Worm (Caenorhabditis elegans): ENCODE data around the gene T06A10.107.

Gene T06A10.107

ce11 chrIV:16845376-16845775 lies 21.9 kb upstream of the T06A10.107 start (continued):
- TF ChIP-seq attf-3 (GFP tag; conservative IDR thresholded peaks at IDR 0.05), result peak; percentile 85
- TF ChIP-seq ceh-100 (GFP tag; IDR thresholded peaks at IDR 0.05), result peak; percentile 90
- TF ChIP-seq aptf-2 (GFP tag; conservative IDR thresholded peaks at IDR 0.05), result peak; percentile 93
- TF ChIP-seq nhr-80 (tag; optimal IDR thresholded peaks at IDR 0.05), result peak; percentile 28
- TF ChIP-seq madf-3 (GFP tag; IDR thresholded peaks at IDR 0.05), result peak; percentile 97
- TF ChIP-seq sea-2 (GFP tag; IDR thresholded peaks at IDR 0.05), result peak; percentile 90
- peak; percentile 98 for TF ChIP-seq pbrm-1 (GFP tag; IDR thresholded peaks at IDR 0.05)
- peak; percentile 100 for TF ChIP-seq dox-1 (GFP tag; IDR thresholded peaks at IDR 0.05)
- peak; percentile 85; the same call in 1 of the 2 replicates for TF ChIP-seq egl-18 (GFP tag; IDR thresholded peaks at IDR 0.05)
- peak; percentile 26 for TF ChIP-seq dpl-1 (GFP tag; optimal IDR thresholded peaks at IDR 0.05)
- peak; percentile 74 for TF ChIP-seq Y53F4B.3 (GFP tag; IDR thresholded peaks at IDR 0.05)
- peak; percentile 98 for TF ChIP-seq cebp-2 (GFP tag; IDR thresholded peaks at IDR 0.05)
- TF ChIP-seq bed-2 (GFP tag; IDR thresholded peaks at IDR 0.05), result peak; percentile 96
- peak; percentile 84 for TF ChIP-seq attf-5 (GFP tag; optimal IDR thresholded peaks at IDR 0.05)
- TF ChIP-seq ztf-25 (GFP tag; IDR thresholded peaks at IDR 0.05), result peak; percentile 88
- TF ChIP-seq Y95B8A.8 (GFP tag; IDR thresholded peaks at IDR 0.05), result peak; percentile 98
- TF ChIP-seq zfh-2 (GFP tag; conservative IDR thresholded peaks at IDR 0.05), result peak; percentile 68
- peak; percentile 88 for TF ChIP-seq Y67H2A.10 (GFP tag; conservative IDR thresholded peaks at IDR 0.05)

ce11 chrIV:16849078-16849477 lies 18.2 kb upstream of the T06A10.107 start:
- TF ChIP-seq attf-6 (GFP tag; IDR thresholded peaks at IDR 0.05) (peak; percentile 57; the same call in 1 of the 2 replicates), mcd-1 (GFP tag; IDR thresholded peaks at IDR 0.05) (peak; percentile 41; the same call in 1 of the 2 replicates)

- TF ChIP-seq gei-17 (GFP tag; optimal IDR thresholded peaks at IDR 0.05) (no peak), hmg-20 (GFP tag; IDR thresholded peaks at IDR 0.05) (no peak), snpc-4 (GFP tag; optimal IDR thresholded peaks at IDR 0.05) (no peak), snpc-4 (tag; optimal IDR thresholded peaks at IDR 0.05) (peak in 1 of 4 experiments; percentile 62)
These were observed 12.5 kb upstream of the T06A10.107 start, which contains the start of gene map-2 for ce11 chrIV:16854790-16855189. map-2 (minus strand) TSS chrIV:16854890.

DNA sequence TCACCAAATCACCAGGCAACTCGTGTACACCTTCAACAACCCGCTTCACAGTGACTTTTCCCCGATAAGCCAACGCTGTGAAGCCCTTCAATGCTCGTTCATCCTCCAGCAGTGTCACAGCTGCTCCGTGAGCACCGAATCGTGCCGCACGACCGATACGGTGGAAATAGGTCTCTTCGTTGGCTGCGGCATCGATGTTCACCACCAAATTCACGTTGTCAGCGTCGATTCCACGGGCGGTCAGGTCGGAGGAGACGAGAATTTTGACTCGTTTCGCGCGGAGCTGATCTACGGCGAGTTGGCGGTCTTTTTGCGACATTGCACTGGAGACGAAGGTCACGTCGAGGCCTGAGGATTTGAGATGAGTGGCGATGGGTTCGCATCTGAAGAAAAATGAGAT lies 6.6 kb upstream of the T06A10.107 start:
- TF ChIP-seq lir-1 (GFP tag; conservative IDR thresholded peaks at IDR 0.05), result no peak
- peak; percentile 3 for TF ChIP-seq zim-3 (tag; optimal IDR thresholded peaks at IDR 0.05)
- TF ChIP-seq T26A5.8 (tag; optimal IDR thresholded peaks at IDR 0.05), result no peak
- no peak for TF ChIP-seq ceh-27 (GFP tag; optimal IDR thresholded peaks at IDR 0.05)
- no peak for TF ChIP-seq egl-44 (GFP tag; IDR thresholded peaks at IDR 0.05)
- 0 out of 2 replicates have a peak, but pooled peaks have one; percentile 8 for TF ChIP-seq dox-1 (GFP tag; IDR thresholded peaks at IDR 0.05)
- TF ChIP-seq atf-7 (tag; optimal IDR thresholded peaks at IDR 0.05), result no peak
- TF ChIP-seq efl-1 (GFP tag; optimal IDR thresholded peaks at IDR 0.05), result no peak
- 0 out of 2 replicates have a peak, but pooled peaks have one; percentile 50 for TF ChIP-seq attf-6 (GFP tag; IDR thresholded peaks at IDR 0.05)
- no peak for TF ChIP-seq B0336.3 (GFP tag; IDR thresholded peaks at IDR 0.05)
- TF ChIP-seq zfh-2 (GFP tag; conservative IDR thresholded peaks at IDR 0.05), result peak; percentile 73
- no peak for TF ChIP-seq ztf-28 (GFP tag; IDR thresholded peaks at IDR 0.05)
- no peak for TF ChIP-seq lin-54 (GFP tag; optimal IDR thresholded peaks at IDR 0.05)
- TF ChIP-seq ztf-18 (tag; optimal IDR thresholded peaks at IDR 0.05), result no peak
- no peak for TF ChIP-seq lsy-27 (tag; optimal IDR thresholded peaks at IDR 0.05; ENCODE audit: borderline replicate concordance, insufficient read depth)
- no peak for TF ChIP-seq bed-1 (GFP tag; IDR thresholded peaks at IDR 0.05)
- no peak for TF ChIP-seq F52B5.7 (tag; optimal IDR thresholded peaks at IDR 0.05)
- no peak for TF ChIP-seq lsl-1 (GFP tag; optimal IDR thresholded peaks at IDR 0.05)
- TF ChIP-seq madf-3 (GFP tag; IDR thresholded peaks at IDR 0.05), result no peak
- no peak for TF ChIP-seq F57A8.1 (GFP tag; optimal IDR thresholded peaks at IDR 0.05)
- no peak for TF ChIP-seq nhr-80 (tag; optimal IDR thresholded peaks at IDR 0.05)
- no peak for TF ChIP-seq nhr-27 (tag; optimal IDR thresholded peaks at IDR 0.05)
- no peak for TF ChIP-seq nhr-120 (GFP tag; IDR thresholded peaks at IDR 0.05)
- no peak for TF ChIP-seq T07F8.4 (tag; optimal IDR thresholded peaks at IDR 0.05)
- TF ChIP-seq cebp-1 (GFP tag; IDR thresholded peaks at IDR 0.05), result no peak
- TF ChIP-seq cebp-1 (tag; optimal IDR thresholded peaks at IDR 0.05), result no peak
